Fruit fly (Drosophila melanogaster) whole organism, pupa: Measurements from ENCODE around the gene spas.

Source experiments
- CG10348 ChIP-seq: fragments of 200-800 bp; sonication (Bioruptor generic); IDR thresholded peaks from 2 replicates; pipeline ENCODE4 v1.3.6; 2022; ENCODE audit warnings: missing biosample characterization, missing genetic modification characterization
- CG12605 ChIP-seq: fragments of 200-800 bp; sonication (Bioruptor generic); IDR thresholded peaks from 2 replicates; pipeline ENCODE4 v1.3.6; 2022; ENCODE audit warnings: missing biosample characterization, missing genetic modification characterization
- CG13204 ChIP-seq: fragments of 200-800 bp; sonication (Bioruptor generic); optimal IDR thresholded peaks from 2 replicates; lab custom pipeline; 2018; ENCODE audit warnings: missing biosample characterization, mild to moderate bottlenecking, missing genetic modification characterization, moderate library complexity
- CG14655 ChIP-seq: fragments of 200-800 bp; sonication (Bioruptor generic); optimal IDR thresholded peaks from 3 replicates; lab custom pipeline; 2017; ENCODE audit warnings: mild to moderate bottlenecking, missing biosample characterization, missing genetic modification reagents, missing genetic modification characterization
- CG15710 ChIP-seq: fragments of 200-800 bp; sonication (Bioruptor generic); optimal IDR thresholded peaks from 2 replicates; lab custom pipeline; 2018; ENCODE audit warnings: missing biosample characterization, mild to moderate bottlenecking, missing genetic modification characterization, moderate library complexity
- CG17806 ChIP-seq: fragments of 200-800 bp; sonication (Bioruptor generic); optimal IDR thresholded peaks from 2 replicates; lab custom pipeline; 2018; ENCODE audit warnings: missing biosample characterization, mild to moderate bottlenecking, missing genetic modification characterization, moderate library complexity
- CG32121 ChIP-seq: fragments of 200-800 bp; sonication (Bioruptor generic); IDR thresholded peaks from 2 replicates; pipeline ENCODE4 v1.3.6; 2022; ENCODE audit warnings: missing biosample characterization, missing genetic modification characterization
- CG34367 ChIP-seq: fragments of 200-800 bp; sonication (Bioruptor generic); optimal IDR thresholded peaks from 2 replicates; lab custom pipeline; 2018; ENCODE audit warnings: missing biosample characterization, mild to moderate bottlenecking, missing genetic modification characterization
- CG4496 ChIP-seq: fragments of 200-800 bp; sonication (Bioruptor generic); IDR thresholded peaks from 3 replicates; pipeline ENCODE4 v1.3.6; 2022; ENCODE audit warnings: missing biosample characterization, missing genetic modification characterization
- CG8159 ChIP-seq: fragments of 200-800 bp; sonication (Bioruptor generic); optimal IDR thresholded peaks from 3 replicates; lab custom pipeline; 2018; ENCODE audit warnings: missing biosample characterization, mild to moderate bottlenecking, missing genetic modification characterization, moderate library complexity
- CG8301 ChIP-seq: fragments of 200-800 bp; sonication (Bioruptor generic); optimal IDR thresholded peaks from 2 replicates; lab custom pipeline; 2018; ENCODE audit warnings: missing biosample characterization, mild to moderate bottlenecking, missing genetic modification characterization
- CG9948 ChIP-seq: fragments of 200-800 bp; sonication (Bioruptor generic); optimal IDR thresholded peaks from 2 replicates; lab custom pipeline; 2018; ENCODE audit warnings: missing biosample characterization, mild to moderate bottlenecking, missing genetic modification characterization, moderate library complexity
- D1 ChIP-seq: fragments of 200-800 bp; sonication (Bioruptor generic); optimal IDR thresholded peaks from 2 replicates; lab custom pipeline; 2018; ENCODE audit warnings: missing biosample characterization, mild to moderate bottlenecking, missing genetic modification characterization, moderate library complexity
- EcR ChIP-seq: fragments of 200-800 bp; sonication (Bioruptor generic); optimal IDR thresholded peaks from 3 replicates; lab custom pipeline; 2019; ENCODE audit warnings: missing biosample characterization, missing genetic modification characterization, mild to moderate bottlenecking, moderate library complexity, missing genetic modification reagents
- Ets98B ChIP-seq: fragments of 200-800 bp; sonication (Bioruptor generic); IDR thresholded peaks from 2 replicates; pipeline ENCODE4 v1.3.6; 2022; ENCODE audit warnings: missing biosample characterization, missing genetic modification characterization
- Pif1A ChIP-seq: fragments of 200-800 bp; sonication (Bioruptor generic); optimal IDR thresholded peaks from 3 replicates; lab custom pipeline; 2016; ENCODE audit warnings: missing biosample characterization, missing genetic modification characterization
- Pif1B ChIP-seq: fragments of 200-800 bp; sonication (Bioruptor generic); optimal IDR thresholded peaks from 3 replicates; lab custom pipeline; 2016; ENCODE audit warnings: missing biosample characterization, missing genetic modification characterization
- Snoo ChIP-seq: fragments of 200-800 bp; sonication (Bioruptor generic); optimal IDR thresholded peaks from 3 replicates; lab custom pipeline; 2017; ENCODE audit warnings: missing biosample characterization, mild to moderate bottlenecking, missing genetic modification characterization, inconsistent platforms
- fd96Ca ChIP-seq: fragments of 200-800 bp; sonication (Bioruptor generic); IDR thresholded peaks from 3 replicates; pipeline ENCODE4 v1.3.6; 2022; ENCODE audit warnings: missing biosample characterization, missing genetic modification characterization
- gl ChIP-seq: fragments of 200-800 bp; sonication (Bioruptor generic); optimal IDR thresholded peaks from 2 replicates; lab custom pipeline; 2018; ENCODE audit warnings: missing biosample characterization, mild to moderate bottlenecking, missing genetic modification characterization
- rn ChIP-seq: fragments of 200-800 bp; sonication (Bioruptor generic); IDR thresholded peaks from 2 replicates; pipeline ENCODE4 v1.3.6; 2022; ENCODE audit warnings: missing biosample characterization, missing genetic modification characterization

Gene spas

dm6 chr3R:23996224-23996623 lies 41.8 kb upstream of the spas start, which contains the start of gene LSm3:
LSm3 (plus strand) TSS chr3R:23996262.
- TF ChIP-seq CG34367 (tag; lab: Kevin White, UChicago) (no peak), CG32121 (GFP tag; lab: Robert Waterston, UW) (no peak), CG8301 (no peak), CG9948 (tag; lab: Kevin White, UChicago) (no peak), fd96Ca (no peak), Pif1B (GFP tag; lab: Kevin White, UChicago) (no peak), Pif1A (no peak), EcR (no peak)

DNA sequence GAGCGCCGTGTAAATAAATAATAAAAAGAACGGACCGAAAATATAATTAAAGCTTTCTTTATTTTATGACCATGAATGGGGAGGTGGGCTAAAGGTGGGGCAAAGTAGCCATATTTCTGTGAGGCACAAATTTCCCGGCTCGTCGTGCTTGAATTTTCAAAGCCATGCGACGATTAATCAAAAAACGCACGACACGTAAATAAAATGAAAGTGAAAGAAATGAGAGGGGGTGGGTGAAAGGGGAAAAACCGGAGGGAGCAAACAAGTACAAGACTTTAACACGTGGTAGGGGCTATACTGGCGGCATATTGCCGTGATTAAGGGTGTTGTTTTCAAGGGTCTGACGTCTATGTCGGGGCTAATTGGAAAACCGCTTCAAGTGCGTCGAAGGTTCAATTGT lies 36.9 kb upstream of the spas start:
- no peak for TF ChIP-seq gl
- TF ChIP-seq CG8159, result no peak
- TF ChIP-seq CG13204 (GFP tag; lab: Kevin White, UChicago), result no peak
- TF ChIP-seq CG14655 (GFP tag; lab: Kevin White, UChicago), result no peak
- TF ChIP-seq CG34367 (tag; lab: Kevin White, UChicago), result no peak

DNA sequence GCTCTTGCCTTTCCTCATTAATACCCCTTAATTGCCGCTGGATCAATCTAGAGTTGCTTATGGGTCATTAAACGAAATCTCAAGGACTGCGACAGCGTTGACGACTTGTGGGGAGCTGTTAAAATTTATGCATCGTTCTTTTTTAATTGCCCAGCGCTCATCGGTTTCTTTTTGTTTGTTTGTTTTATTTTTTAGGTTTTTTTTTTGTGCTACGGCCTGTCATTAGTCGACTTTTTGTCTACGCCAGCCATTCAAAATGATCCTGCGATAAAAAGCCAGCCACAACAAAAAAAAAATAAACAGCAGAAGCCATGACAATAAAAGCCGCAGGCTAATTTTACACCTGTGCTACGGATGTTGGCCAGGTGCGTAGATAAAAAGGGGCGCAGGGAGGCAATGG lies 34.1 kb upstream of the spas start:
- TF ChIP-seq fd96Ca, result no peak
- TF ChIP-seq Snoo (tag; lab: Kevin White, UChicago), result no peak
- no peak for TF ChIP-seq Ets98B (GFP tag; lab: Robert Waterston, UW)
- TF ChIP-seq Pif1B (GFP tag; lab: Kevin White, UChicago), result no peak
- TF ChIP-seq CG13204 (GFP tag; lab: Kevin White, UChicago), result peak; percentile 51
- no peak for TF ChIP-seq CG14655 (GFP tag; lab: Kevin White, UChicago)
- peak; percentile 44 for TF ChIP-seq CG15710 (tag; lab: Kevin White, UChicago)
- TF ChIP-seq EcR, result peak; percentile 80
- peak; percentile 21 for TF ChIP-seq Pif1A
- peak; percentile 44 for TF ChIP-seq CG34367 (tag; lab: Kevin White, UChicago)
- peak; percentile 50 for TF ChIP-seq CG17806 (tag; lab: Kevin White, UChicago)
- TF ChIP-seq D1 (tag; lab: Kevin White, UChicago), result no peak
- peak; percentile 34 for TF ChIP-seq CG9948 (tag; lab: Kevin White, UChicago)
- peak; percentile 50 for TF ChIP-seq CG8159
- TF ChIP-seq CG32121 (GFP tag; lab: Robert Waterston, UW), result no peak
- no peak for TF ChIP-seq rn
- TF ChIP-seq CG12605, result no peak
- TF ChIP-seq CG8301, result no peak
- peak; percentile 76 for TF ChIP-seq gl
- TF ChIP-seq CG4496 (GFP tag; lab: Robert Waterston, UW), result no peak

DNA sequence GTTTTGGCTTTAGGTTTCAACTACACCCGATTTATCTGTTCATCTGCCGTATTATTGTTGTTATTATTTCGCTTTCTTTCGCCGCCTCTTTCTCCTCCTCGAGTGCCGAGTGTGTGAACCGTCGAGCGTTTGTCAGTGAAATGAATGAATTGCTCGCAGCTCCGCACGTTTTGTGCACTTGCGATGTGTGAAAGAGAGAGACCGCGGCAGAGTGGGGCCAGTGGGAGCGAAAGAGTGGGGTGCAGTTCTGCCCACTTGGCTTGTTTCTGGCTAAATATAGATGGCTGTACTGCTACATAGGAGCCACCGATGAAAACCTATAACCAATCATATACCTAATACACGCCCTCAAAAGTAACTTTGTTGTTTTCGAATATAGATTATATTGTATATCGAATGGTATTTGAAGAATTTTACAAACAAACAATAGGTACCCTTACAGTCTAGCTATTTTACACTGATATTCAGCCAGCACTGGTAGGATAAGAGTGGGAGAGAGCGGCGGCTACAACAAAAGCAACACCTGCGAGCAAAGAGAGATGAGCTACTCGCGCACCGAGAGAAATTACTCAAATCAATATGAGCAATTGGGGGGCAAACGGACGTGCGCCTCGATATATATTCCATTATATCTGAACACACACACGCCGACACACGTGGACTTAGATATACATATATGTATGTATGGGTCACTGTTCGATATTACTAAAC lies 31.4 kb upstream of the spas start:
- TF ChIP-seq rn (no peak), fd96Ca (peak; percentile 11; the same call in 1 of the 3 replicates), CG14655 (GFP tag; lab: Kevin White, UChicago) (peak; percentile 34), Pif1B (GFP tag; lab: Kevin White, UChicago) (peak; percentile 55), CG13204 (GFP tag; lab: Kevin White, UChicago) (no peak), CG8301 (peak; percentile 28), CG4496 (GFP tag; lab: Robert Waterston, UW) (peak; percentile 52; the same call in 2 of the 3 replicates), CG8159 (peak; percentile 1), gl (no peak), Ets98B (GFP tag; lab: Robert Waterston, UW) (0 out of 2 replicates have a peak, but pooled peaks have one; percentile 44), CG17806 (tag; lab: Kevin White, UChicago) (no peak), Snoo (tag; lab: Kevin White, UChicago) (no peak), CG32121 (GFP tag; lab: Robert Waterston, UW) (peak; percentile 36; the same call in 1 of the 2 replicates), CG9948 (tag; lab: Kevin White, UChicago) (no peak), D1 (tag; lab: Kevin White, UChicago) (no peak), CG12605 (0 out of 2 replicates have a peak, but pooled peaks have one; percentile 23), Pif1A (peak; percentile 21)

DNA sequence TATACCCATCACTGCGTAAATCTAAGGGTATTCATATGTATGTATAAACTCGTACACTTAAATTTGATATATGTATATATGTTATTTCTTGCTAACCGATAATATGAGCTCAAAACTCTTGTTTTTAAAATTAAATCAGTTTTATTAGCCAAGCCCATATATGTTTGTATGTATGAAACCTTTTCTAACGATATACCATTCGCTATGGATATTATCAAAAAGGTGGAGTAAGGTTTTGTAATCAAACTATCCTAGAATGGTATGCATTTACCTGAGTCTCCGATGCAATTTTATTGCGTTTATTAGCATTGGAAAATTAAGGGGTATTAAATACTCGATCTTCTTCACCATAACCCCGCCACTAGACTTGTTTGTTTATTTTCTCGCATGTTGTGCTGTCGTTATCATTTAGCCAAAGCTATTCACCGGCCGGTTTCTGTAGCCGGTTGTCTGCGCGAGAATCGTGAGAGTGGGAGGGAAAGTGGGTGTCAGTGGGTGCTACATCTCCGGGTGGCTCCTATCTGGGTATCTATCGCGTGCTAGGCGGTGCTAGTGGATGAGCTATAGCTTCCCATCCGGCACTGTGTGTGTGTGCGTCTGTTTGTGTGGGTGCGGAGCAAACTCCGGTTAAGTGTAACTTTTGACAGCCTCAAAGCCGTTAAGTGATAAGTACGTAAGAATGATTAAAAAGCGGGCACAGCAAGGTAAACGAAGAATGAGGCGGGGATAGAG lies 30.1 kb upstream of the spas start:
- TF ChIP-seq CG4496 (GFP tag; lab: Robert Waterston, UW) (no peak), CG12605 (no peak), gl (no peak), Ets98B (GFP tag; lab: Robert Waterston, UW) (no peak), CG13204 (GFP tag; lab: Kevin White, UChicago) (no peak), CG8301 (peak; percentile 36), Pif1B (GFP tag; lab: Kevin White, UChicago) (no peak), fd96Ca (peak; percentile 37; the same call in 1 of the 3 replicates), CG32121 (GFP tag; lab: Robert Waterston, UW) (no peak), CG8159 (no peak), CG14655 (GFP tag; lab: Kevin White, UChicago) (peak; percentile 70), CG15710 (tag; lab: Kevin White, UChicago) (no peak)

DNA sequence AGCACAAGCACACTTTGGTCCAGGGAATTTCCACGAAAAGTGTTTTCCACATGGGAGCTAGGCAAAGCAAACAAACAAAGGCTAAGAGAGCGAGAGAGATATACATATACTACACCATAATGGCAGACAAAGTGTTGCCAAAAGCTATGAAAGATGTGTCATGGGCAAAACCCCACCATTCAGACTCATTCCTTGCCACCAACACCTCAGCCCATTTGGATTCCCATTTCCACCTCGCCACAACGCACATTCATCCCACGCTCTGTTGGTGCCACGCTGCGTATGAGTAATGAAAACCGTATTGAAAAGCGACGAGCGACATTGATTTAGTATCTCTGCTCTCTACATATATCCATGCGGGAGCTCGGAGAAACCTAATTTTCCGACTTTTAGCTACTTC lies 29.1 kb upstream of the spas start:
- TF ChIP-seq gl (no peak), CG9948 (tag; lab: Kevin White, UChicago) (no peak), rn (no peak), CG4496 (GFP tag; lab: Robert Waterston, UW) (no peak), D1 (tag; lab: Kevin White, UChicago) (no peak), Snoo (tag; lab: Kevin White, UChicago) (no peak), EcR (no peak), CG14655 (GFP tag; lab: Kevin White, UChicago) (no peak), CG8159 (no peak), CG15710 (tag; lab: Kevin White, UChicago) (no peak), Pif1B (GFP tag; lab: Kevin White, UChicago) (no peak), Pif1A (no peak), CG13204 (GFP tag; lab: Kevin White, UChicago) (no peak), CG12605 (no peak), CG34367 (tag; lab: Kevin White, UChicago) (no peak), CG32121 (GFP tag; lab: Robert Waterston, UW) (no peak), CG10348 (GFP tag; lab: Robert Waterston, UW) (no peak), fd96Ca (no peak), CG8301 (no peak), CG17806 (tag; lab: Kevin White, UChicago) (no peak)
